Worm (Caenorhabditis elegans) whole organism, late embryonic: ENCODE results near the gene chkr-1.
"Not testable (repeated sequence)": the region's sequence is repeated elsewhere in the genome, so short reads cannot be mapped to it uniquely, and the experiment has no call there.

Experiments
- K02D7.2 ChIP-seq: sonication (generic microtip); optimal IDR thresholded peaks from 2 replicates; lab custom pipeline; 2017; ENCODE audit warnings: mild to moderate bottlenecking, missing genetic modification characterization, missing compliant biosample characterization
- K09A11.1 ChIP-seq: sonication (generic microtip); optimal IDR thresholded peaks from 2 replicates; lab custom pipeline; 2017; ENCODE audit warnings: antibody characterized with exemption, mild to moderate bottlenecking, missing genetic modification characterization, missing compliant biosample characterization; ENCODE audit not compliant: insufficient read depth
- T23F11.4 ChIP-seq: fragments of 200-800 bp; sonication (Bioruptor generic); optimal IDR thresholded peaks from 2 replicates; lab custom pipeline; 2018; ENCODE audit warnings: mild to moderate bottlenecking, missing genetic modification characterization, missing compliant biosample characterization
- Y22D7AL.16 ChIP-seq: sonication (generic microtip); optimal IDR thresholded peaks from 2 replicates; lab custom pipeline; 2016; ENCODE audit warnings: missing genetic modification characterization, missing compliant biosample characterization
- ceh-19 ChIP-seq: fragments of 200-800 bp; sonication (Bioruptor generic); optimal IDR thresholded peaks from 2 replicates; lab custom pipeline; 2018; ENCODE audit warnings: mild to moderate bottlenecking, missing genetic modification characterization, missing compliant biosample characterization
- ceh-2 ChIP-seq: sonication (generic microtip); optimal IDR thresholded peaks from 2 replicates; lab custom pipeline; 2016; ENCODE audit warnings: missing genotype, missing genetic modification characterization, missing compliant biosample characterization
- ceh-30 ChIP-seq: fragments of 150-350 bp; optimal IDR thresholded peaks from 2 replicates; lab custom pipeline; 2014; ENCODE audit warnings: missing biosample characterization, missing genetic modification characterization
- ceh-31 ChIP-seq: sonication (generic microtip); optimal IDR thresholded peaks from 2 replicates; lab custom pipeline; 2016; ENCODE audit warnings: missing genetic modification characterization, missing compliant biosample characterization
- ceh-48 ChIP-seq: sonication (generic microtip); optimal IDR thresholded peaks from 2 replicates; lab custom pipeline; 2016; ENCODE audit warnings: missing genetic modification characterization, inconsistent platforms, missing compliant biosample characterization
- eyg-1 ChIP-seq: sonication (generic microtip); optimal IDR thresholded peaks from 2 replicates; lab custom pipeline; 2016; ENCODE audit warnings: missing genotype, missing genetic modification characterization, missing compliant biosample characterization
- gmeb-2 ChIP-seq: sonication (generic microtip); optimal IDR thresholded peaks from 2 replicates; lab custom pipeline; 2016; ENCODE audit warnings: missing genetic modification characterization, inconsistent platforms, missing compliant biosample characterization
- hlh-13 ChIP-seq: fragments of 200-800 bp; sonication (Bioruptor generic); optimal IDR thresholded peaks from 2 replicates; lab custom pipeline; 2018; ENCODE audit warnings: mild to moderate bottlenecking, missing genetic modification characterization, missing compliant biosample characterization
- hlh-15 ChIP-seq: sonication (generic microtip); optimal IDR thresholded peaks from 2 replicates; lab custom pipeline; 2016; ENCODE audit warnings: missing genetic modification characterization, missing compliant biosample characterization
- lin-11 ChIP-seq: fragments of 200-800 bp; sonication (Bioruptor generic); optimal IDR thresholded peaks from 2 replicates; lab custom pipeline; 2018; ENCODE audit warnings: mild to moderate bottlenecking, missing genetic modification characterization, missing compliant biosample characterization
- nhr-11 ChIP-seq: fragments of 150-350 bp; optimal IDR thresholded peaks from 2 replicates; lab custom pipeline; 2014; ENCODE audit warnings: missing biosample characterization, missing genetic modification characterization
- odd-2 ChIP-seq: sonication (generic microtip); optimal IDR thresholded peaks from 2 replicates; lab custom pipeline; 2017; ENCODE audit warnings: antibody characterized with exemption, mild to moderate bottlenecking, missing genetic modification characterization, missing compliant biosample characterization
- pag-3 ChIP-seq: sonication (generic microtip); optimal IDR thresholded peaks from 2 replicates; lab custom pipeline; 2016; ENCODE audit warnings: missing compliant biosample characterization, missing genetic modification characterization, borderline replicate concordance
- pha-4 ChIP-seq: fragments of 150-350 bp; optimal IDR thresholded peaks from 2 replicates; lab custom pipeline; 2018; ENCODE audit warnings: missing biosample characterization, missing genetic modification reagents, missing genetic modification characterization
- pqm-1 ChIP-seq: sonication (generic microtip); optimal IDR thresholded peaks from 2 replicates; lab custom pipeline; 2016; ENCODE audit warnings: missing genetic modification characterization, missing compliant biosample characterization
- ref-2 ChIP-seq: sonication (generic microtip); optimal IDR thresholded peaks from 2 replicates; lab custom pipeline; 2016; ENCODE audit warnings: missing genetic modification characterization, missing compliant biosample characterization
- rnt-1 ChIP-seq: sonication (generic microtip); optimal IDR thresholded peaks from 2 replicates; lab custom pipeline; 2016; ENCODE audit warnings: missing genetic modification characterization, missing compliant biosample characterization
- sdc-2 ChIP-seq: sonication (generic microtip); optimal IDR thresholded peaks from 2 replicates; lab custom pipeline; 2016; ENCODE audit warnings: missing genotype, missing genetic modification characterization, missing compliant biosample characterization
- sox-2 ChIP-seq: fragments of 200-800 bp; sonication (Bioruptor generic); IDR thresholded peaks from 2 replicates; pipeline ENCODE4 v1.3.6; 2022; ENCODE audit warnings: missing genetic modification reagents, missing genetic modification characterization, missing compliant biosample characterization
- sox-4 ChIP-seq: sonication (generic microtip); optimal IDR thresholded peaks from 2 replicates; lab custom pipeline; 2017; ENCODE audit warnings: mild to moderate bottlenecking, missing genetic modification characterization, inconsistent platforms, missing compliant biosample characterization
- tbx-2 ChIP-seq: sonication (generic microtip); optimal IDR thresholded peaks from 2 replicates; lab custom pipeline; 2016; ENCODE audit warnings: missing genetic modification characterization, missing compliant biosample characterization
- unc-42 ChIP-seq: sonication (generic microtip); optimal IDR thresholded peaks from 2 replicates; lab custom pipeline; 2016; ENCODE audit warnings: missing genotype, missing genetic modification characterization, missing compliant biosample characterization
- unc-55 ChIP-seq: sonication (generic microtip); optimal IDR thresholded peaks from 2 replicates; lab custom pipeline; 2017; ENCODE audit warnings: missing biosample characterization, missing genetic modification reagents, missing genetic modification characterization

chkr-1 gene

DNA sequence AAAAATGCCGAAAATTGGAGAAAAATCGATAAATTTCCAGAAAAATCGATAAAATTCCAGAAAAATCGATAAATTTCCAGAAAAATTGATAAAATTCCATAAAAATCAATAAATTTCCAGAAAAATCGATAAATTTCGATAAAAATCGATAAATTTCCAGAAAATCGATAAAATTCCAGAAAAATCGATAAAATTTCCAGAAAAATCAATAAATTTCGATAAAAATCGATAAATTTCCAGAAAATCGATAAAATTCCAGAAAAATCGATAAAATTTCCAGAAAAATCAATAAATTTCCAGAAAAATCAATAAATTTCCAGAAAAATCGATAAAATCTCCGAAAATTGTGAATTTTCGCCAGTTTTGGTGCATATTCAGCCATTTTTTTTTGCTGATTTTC is 1.1 kb downstream of the chkr-1 start:
- peak; percentile 25 for TF ChIP-seq ceh-48
- TF ChIP-seq, all 69 proteins: peak for 1; not testable (repeated sequence) for 68

- TF ChIP-seq odd-2 (tag; lab: Kevin White, UChicago) (no peak), ceh-31 (tag; lab: Kevin White, UChicago) (no peak), ref-2 (tag; lab: Kevin White, UChicago) (no peak), pha-4 (tag; lab: Kevin White, UChicago) (no peak), rnt-1 (tag; lab: Kevin White, UChicago) (no peak), sox-2 (GFP tag; lab: Robert Waterston, UW) (no peak)
These were observed 10.0 kb downstream of the chkr-1 start, which contains the start of gene T08D2.8 for ce11 chrX:192534-192933. TSS of gene T08D2.8 (plus strand) at chrX:192834.

DNA sequence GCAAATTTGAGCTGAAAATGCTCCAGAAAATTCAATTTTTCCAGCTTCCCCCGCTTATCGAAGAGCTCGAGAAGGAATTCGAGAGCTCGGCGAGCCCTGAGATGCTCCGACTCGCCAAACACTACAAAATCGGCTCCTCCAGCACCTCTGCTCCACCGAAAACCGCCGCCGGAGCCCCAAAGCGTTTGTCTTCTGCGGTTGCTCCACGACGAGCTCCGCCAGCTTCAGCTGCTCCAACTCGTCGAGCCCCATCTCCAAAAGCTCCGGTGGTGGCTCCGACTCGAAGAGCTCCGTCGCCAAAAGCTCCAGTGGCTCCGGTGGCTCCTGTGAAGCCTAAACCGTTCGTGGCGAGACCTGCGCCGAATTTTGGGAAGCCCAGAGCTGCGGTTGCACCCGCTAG is 13.9 kb downstream of the chkr-1 start:
- TF ChIP-seq tbx-2 (tag; lab: Kevin White, UChicago) (no peak), lin-11 (no peak), K02D7.2 (tag; lab: Kevin White, UChicago) (no peak), gmeb-2 (tag; lab: Kevin White, UChicago) (no peak), pqm-1 (tag; lab: Kevin White, UChicago) (no peak), Y22D7AL.16 (tag; lab: Kevin White, UChicago) (no peak), odd-2 (tag; lab: Kevin White, UChicago) (no peak), ceh-30 (no peak), hlh-13 (GFP tag; lab: Kevin White, UChicago) (no peak), ceh-19 (GFP tag; lab: Kevin White, UChicago) (no peak), hlh-15 (tag; lab: Kevin White, UChicago) (no peak), T23F11.4 (GFP tag; lab: Kevin White, UChicago) (no peak), K09A11.1 (tag; lab: Kevin White, UChicago) (no peak), sox-4 (tag; lab: Kevin White, UChicago) (no peak)

DNA sequence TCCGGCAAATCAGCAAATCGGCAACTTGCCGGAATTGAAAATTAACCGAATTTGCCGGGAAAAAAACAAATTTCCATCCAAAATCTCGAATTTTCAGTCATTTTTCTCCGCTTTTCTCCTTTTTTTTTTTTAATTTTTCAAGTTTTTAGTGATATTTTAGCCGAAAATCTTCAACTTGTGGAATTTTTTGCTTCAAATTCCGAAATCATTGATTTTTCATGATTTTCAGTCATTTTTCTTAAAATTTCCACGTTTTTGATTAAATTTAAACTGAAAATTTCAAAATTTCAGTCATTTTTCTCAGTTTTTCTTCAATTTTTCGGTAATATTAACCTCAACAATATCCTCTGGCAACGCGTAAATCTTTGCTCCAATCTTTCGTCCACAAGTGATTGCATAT is 27.2 kb downstream of the chkr-1 start, which contains the start of gene Y73B3B.3:
Gene Y73B3B.3 (plus strand): TSS at position 301 of the 400 bp plus-strand sequence.
- not testable (repeated sequence) for TF ChIP-seq unc-42; unc-55 (GFP tag; lab: Kevin White, UChicago); ceh-2 (tag; lab: Kevin White, UChicago)

ce11 chrX:211141-211540 is 28.6 kb downstream of the chkr-1 start, which contains the start of gene Y73B3B.1:
TSS of gene Y73B3B.1 (minus strand) at chrX:211241.
- not testable (repeated sequence) for TF ChIP-seq odd-2 (tag; lab: Kevin White, UChicago); nhr-11; ceh-31 (tag; lab: Kevin White, UChicago)

DNA sequence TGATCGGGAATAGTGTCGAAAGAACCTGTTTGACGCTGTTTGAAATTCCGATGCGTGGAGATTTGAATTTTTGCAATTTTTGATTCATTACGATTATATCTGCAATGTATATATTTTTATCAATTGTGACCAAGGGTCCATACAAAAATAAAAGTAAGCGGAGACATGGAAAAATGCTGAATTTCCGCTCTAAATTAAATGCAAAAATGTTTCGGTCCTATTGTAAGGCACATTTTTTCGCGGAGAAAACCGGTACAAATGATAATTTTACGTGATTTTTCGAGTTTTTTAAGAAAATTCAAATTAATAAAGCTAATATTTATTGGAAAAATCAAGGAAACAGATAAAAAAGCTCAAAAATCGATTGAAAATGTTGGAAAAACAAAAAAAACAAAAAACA is 33.0 kb downstream of the chkr-1 start, which contains the start of gene set-28:
Gene set-28 (minus strand): TSS at position 101 of the 400 bp plus-strand sequence.
- not testable (repeated sequence) for TF ChIP-seq pag-3 (tag; lab: Kevin White, UChicago); lin-11; sdc-2 (tag; lab: Kevin White, UChicago)

- not testable (repeated sequence) for TF ChIP-seq rnt-1 (tag; lab: Kevin White, UChicago); eyg-1 (tag; lab: Kevin White, UChicago); nhr-11
- TF ChIP-seq, all 69 proteins: peak for 0; not testable (repeated sequence) for 69
These were observed 46.9 kb downstream of the chkr-1 start, which contains the start of gene AC8.3 for ce11 chrX:229374-229773. TSS of gene AC8.3 (minus strand) at chrX:229474.
